Fruit fly (Drosophila melanogaster) whole organism, wandering third instar larva: ENCODE data around the gene CG17778.

ENCODE experiments used
- GATAd ChIP-seq: sonication (Bioruptor generic); optimal IDR thresholded peaks from 2 replicates; lab custom pipeline; 2016; ENCODE audit warnings: missing biosample characterization, missing genetic modification characterization
- Hnf4 ChIP-seq: fragments of 200-800 bp; sonication (Bioruptor generic); optimal IDR thresholded peaks from 2 replicates; lab custom pipeline; 2016; ENCODE audit warnings: missing biosample characterization, mild to moderate bottlenecking, missing genetic modification characterization
- N ChIP-seq: fragments of >200 bp; optimal IDR thresholded peaks from 2 replicates; lab custom pipeline; 2018; ENCODE audit warnings: missing biosample characterization, missing external identifiers, missing genetic modification characterization
- Sp1 ChIP-seq: fragments of 200-800 bp; sonication (Bioruptor generic); optimal IDR thresholded peaks from 3 replicates; lab custom pipeline; 2019; ENCODE audit warnings: missing biosample characterization, mild to moderate bottlenecking, missing genetic modification characterization, moderate library complexity
- br ChIP-seq: fragments of 200-800 bp; sonication (Bioruptor generic); optimal IDR thresholded peaks from 2 replicates; lab custom pipeline; 2016; ENCODE audit warnings: missing biosample characterization, missing genetic modification characterization
- ey ChIP-seq: fragments of 200-800 bp; sonication (Bioruptor generic); optimal IDR thresholded peaks from 2 replicates; lab custom pipeline; 2016; ENCODE audit warnings: missing biosample characterization, missing genetic modification characterization
- lola ChIP-seq: fragments of >200 bp; optimal IDR thresholded peaks from 2 replicates; lab custom pipeline; 2017; ENCODE audit warnings: missing biosample characterization, missing genetic modification characterization
- psq ChIP-seq: fragments of 200-800 bp; sonication (Bioruptor generic); optimal IDR thresholded peaks from 3 replicates; lab custom pipeline; 2017; ENCODE audit warnings: missing biosample characterization, mild to moderate bottlenecking, missing genetic modification characterization, moderate library complexity

DNA sequence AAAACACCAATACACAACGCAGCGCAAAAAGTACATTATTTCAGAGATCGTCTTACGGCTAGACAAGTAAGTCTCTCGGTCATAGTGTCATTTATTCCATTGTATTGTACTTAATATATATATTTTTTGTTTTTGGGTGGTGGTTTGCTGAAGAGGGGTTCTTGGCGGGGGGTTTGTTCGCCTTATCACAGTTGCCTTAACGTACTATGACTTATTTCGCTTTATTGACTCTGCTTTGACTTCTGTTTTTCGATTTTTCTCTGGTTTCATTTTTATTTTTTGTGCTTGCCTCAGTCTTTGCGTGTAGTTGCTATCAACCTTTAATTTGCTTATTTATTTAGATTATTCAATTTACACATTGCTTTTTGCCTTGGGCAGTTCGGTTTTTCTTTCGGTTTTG, 16.1 kb downstream of the CG17778 start:
- TF ChIP-seq lola (GFP tag; lab: Kevin White, UChicago), result no peak
- TF ChIP-seq ey (GFP tag; lab: Kevin White, UChicago), result no peak
- TF ChIP-seq psq (GFP tag; lab: Kevin White, UChicago), result peak; percentile 16
- peak; percentile 29 for TF ChIP-seq br (GFP tag; lab: Kevin White, UChicago)
- no peak for TF ChIP-seq N (GFP tag; lab: Kevin White, UChicago)
- TF ChIP-seq Sp1, result no peak
- TF ChIP-seq Hnf4 (GFP tag; lab: Kevin White, UChicago), result peak; percentile 39
- no peak for TF ChIP-seq GATAd
